Fruit fly (Drosophila melanogaster): ENCODE results near the gene wrm1.
A peak's percentile ranks its signal among the peaks of the same experiment; 100 is the strongest.

wrm1 gene

dm6 chr3L:7334990-7335389 lies at the start of gene wrm1, which contains the start of gene wrm2:
TSS of gene wrm1 (minus strand) at chr3L:7335226.
TSS of gene wrm2 (minus strand) at chr3L:7335226.
- TF ChIP-seq Dref (GFP tag; IDR thresholded peaks at IDR 0.05) (peak; percentile 84), CG18619 (GFP tag; optimal IDR thresholded peaks at IDR 0.05) (no peak), CG4360 (GFP tag; IDR thresholded peaks at IDR 0.05) (no peak), vfl (GFP tag; optimal IDR thresholded peaks at IDR 0.05) (no peak), CG9437 (GFP tag; optimal IDR thresholded peaks at IDR 0.05) (no peak), CG2129 (GFP tag; IDR thresholded peaks at IDR 0.05; ENCODE audit: partially characterized antibody) (peak; percentile 53), ftz-f1 (GFP tag; optimal IDR thresholded peaks at IDR 0.05) (no peak), YL-1 (GFP tag; optimal IDR thresholded peaks at IDR 0.05) (peak; percentile 93), Doc3 (GFP tag; IDR thresholded peaks at IDR 0.05; ENCODE audit: partially characterized antibody) (peak; percentile 57; the same call in 1 of the 3 replicates), nerfin-2 (GFP tag; IDR thresholded peaks at IDR 0.05; ENCODE audit: partially characterized antibody) (no peak; the same call in 1 of the 2 replicates), CG7963 (GFP tag; IDR thresholded peaks at IDR 0.05; ENCODE audit: partially characterized antibody) (0 out of 3 replicates have a peak, but pooled peaks have one; percentile 26), bcd (GFP tag; optimal IDR thresholded peaks at IDR 0.05) (no peak), NC2β (GFP tag; optimal IDR thresholded peaks at IDR 0.05) (no peak), CHES-1-like (GFP tag; optimal IDR thresholded peaks at IDR 0.05) (no peak), MTF-1 (GFP tag; optimal IDR thresholded peaks at IDR 0.05; ENCODE audit: borderline replicate concordance) (no peak), CG18476 (GFP tag; optimal IDR thresholded peaks at IDR 0.05) (no peak), Drgx (GFP tag; IDR thresholded peaks at IDR 0.05) (no peak), h (optimal IDR thresholded peaks at IDR 0.05) (no peak), da (GFP tag; optimal IDR thresholded peaks at IDR 0.05) (no peak), CG33213 (GFP tag; optimal IDR thresholded peaks at IDR 0.05) (no peak), sim (GFP tag; IDR thresholded peaks at IDR 0.05) (no peak), CG10462 (GFP tag; optimal IDR thresholded peaks at IDR 0.05) (no peak), otp (GFP tag; IDR thresholded peaks at IDR 0.05) (no peak), CG6254 (GFP tag; optimal IDR thresholded peaks at IDR 0.05) (no peak), CG11723 (GFP tag; optimal IDR thresholded peaks at IDR 0.05) (no peak), lmd (GFP tag; IDR thresholded peaks at IDR 0.05) (no peak), CG18599 (GFP tag; optimal IDR thresholded peaks at IDR 0.05) (no peak), NK7.1 (GFP tag; optimal IDR thresholded peaks at IDR 0.05) (no peak), CG2199 (GFP tag; IDR thresholded peaks at IDR 0.05) (no peak), Sry-δ (GFP tag; optimal IDR thresholded peaks at IDR 0.05) (peak; percentile 90), hb (GFP tag; IDR thresholded peaks at IDR 0.05; ENCODE audit: partially characterized antibody) (no peak), Max (GFP tag; optimal IDR thresholded peaks at IDR 0.05) (peak; percentile 31), org-1 (GFP tag; optimal IDR thresholded peaks at IDR 0.05) (no peak), Jarid2 (GFP tag; optimal IDR thresholded peaks at IDR 0.05) (no peak), unpg (GFP tag; optimal IDR thresholded peaks at IDR 0.05) (no peak), ato (GFP tag; IDR thresholded peaks at IDR 0.05; ENCODE audit: partially characterized antibody) (no peak), row (GFP tag; IDR thresholded peaks at IDR 0.05) (no peak), vvl (GFP tag; IDR thresholded peaks at IDR 0.05) (0 out of 2 replicates have a peak, but pooled peaks have one; percentile 26), tgo (GFP tag; IDR thresholded peaks at IDR 0.05) (no peak), ATbp (GFP tag; optimal IDR thresholded peaks at IDR 0.05) (no peak), CkIIα-i1 (GFP tag; IDR thresholded peaks at IDR 0.05) (no peak), CG17359 (tag; optimal IDR thresholded peaks at IDR 0.05) (no peak), CG9817 (tag; optimal IDR thresholded peaks at IDR 0.05) (no peak), schlank (tag; optimal IDR thresholded peaks at IDR 0.05) (no peak), dpn (GFP tag; optimal IDR thresholded peaks at IDR 0.05) (no peak), CG18011 (GFP tag; optimal IDR thresholded peaks at IDR 0.05) (no peak), Myb (GFP tag; optimal IDR thresholded peaks at IDR 0.05) (peak; percentile 28), Xrp1 (GFP tag; IDR thresholded peaks at IDR 0.05) (0 out of 2 replicates have a peak, but pooled peaks have one; percentile 5), exex (tag; optimal IDR thresholded peaks at IDR 0.05) (no peak), wdn (GFP tag; IDR thresholded peaks at IDR 0.05) (no peak), CG14667 (GFP tag; IDR thresholded peaks at IDR 0.05) (no peak)

Data from whole organism, embryonic.